Worm (Caenorhabditis elegans) whole organism, L4 larva: ENCODE measurements around the gene clec-208.

Source experiments
- F26F4.8 ChIP-seq: fragments of 200-800 bp; sonication (Bioruptor generic); conservative IDR thresholded peaks from 2 replicates; pipeline ENCODE4 v1.3.6; 2022; ENCODE audit warnings: missing genetic modification characterization, missing compliant biosample characterization
- F44E2.7 ChIP-seq: fragments of 200-800 bp; sonication (Bioruptor generic); IDR thresholded peaks from 2 replicates; pipeline ENCODE4 v2.1.2; 2022; ENCODE audit warnings: missing genetic modification characterization, missing compliant biosample characterization
- F49E8.2 ChIP-seq: sonication (generic microtip); optimal IDR thresholded peaks from 2 replicates; lab custom pipeline; 2016; ENCODE audit warnings: missing compliant biosample characterization, mild to moderate bottlenecking, missing genetic modification characterization, borderline replicate concordance
- T20F7.1 ChIP-seq: fragments of 200-800 bp; sonication (Bioruptor generic); optimal IDR thresholded peaks from 2 replicates; lab custom pipeline; 2018; ENCODE audit warnings: mild to moderate bottlenecking, missing genetic modification characterization, missing compliant biosample characterization
- T26A8.4 ChIP-seq: fragments of 200-800 bp; sonication (Bioruptor generic); IDR thresholded peaks from 2 replicates; pipeline ENCODE4 v1.3.6; 2022; ENCODE audit warnings: missing genetic modification characterization, missing compliant biosample characterization
- Y105C5A.15 ChIP-seq: fragments of 200-800 bp; sonication (Bioruptor generic); IDR thresholded peaks from 2 replicates; pipeline ENCODE4 v1.3.6; 2022; ENCODE audit warnings: missing genetic modification characterization, missing compliant biosample characterization
- Y75B8A.6 ChIP-seq: fragments of 200-800 bp; sonication (Bioruptor generic); IDR thresholded peaks from 2 replicates; pipeline ENCODE4 v1.3.6; 2022; ENCODE audit warnings: missing genetic modification reagents, missing genetic modification characterization, missing compliant biosample characterization
- aly-2 ChIP-seq: sonication (generic microtip); optimal IDR thresholded peaks from 2 replicates; lab custom pipeline; 2018; ENCODE audit warnings: missing biosample characterization, missing genetic modification characterization
- ama-1 ChIP-seq: fragments of 150-350 bp; optimal IDR thresholded peaks from 2 replicates; lab custom pipeline; 2014; ENCODE audit warnings: inconsistent platforms, mixed read lengths
- arid-1 ChIP-seq: fragments of 200-800 bp; sonication (Bioruptor generic); conservative IDR thresholded peaks from 2 replicates; pipeline ENCODE4 v1.3.6; 2022; ENCODE audit warnings: missing genetic modification reagents, missing genetic modification characterization, missing compliant biosample characterization
- attf-4 ChIP-seq: sonication (generic microtip); optimal IDR thresholded peaks from 3 replicates; lab custom pipeline; 2017; ENCODE audit warnings: missing biosample characterization, missing genetic modification characterization
- ceh-32 ChIP-seq: sonication (generic microtip); optimal IDR thresholded peaks from 2 replicates; lab custom pipeline; 2016; ENCODE audit warnings: mild to moderate bottlenecking, missing genetic modification characterization, missing compliant biosample characterization; ENCODE audit not compliant: poor library complexity
- ceh-62 ChIP-seq: sonication (generic microtip); optimal IDR thresholded peaks from 2 replicates; lab custom pipeline; 2017; ENCODE audit warnings: missing biosample characterization, missing genetic modification characterization
- cey-2 ChIP-seq: sonication (generic microtip); optimal IDR thresholded peaks from 3 replicates; lab custom pipeline; 2017; ENCODE audit warnings: missing genetic modification characterization, mild to moderate bottlenecking, missing compliant biosample characterization, antibody characterized with exemption, borderline replicate concordance; ENCODE audit not compliant: insufficient read depth
- ctbp-1 ChIP-seq: fragments of 200-800 bp; sonication (Bioruptor generic); IDR thresholded peaks from 2 replicates; pipeline ENCODE4 v1.3.6; 2022; ENCODE audit warnings: missing genetic modification reagents, missing genetic modification characterization, missing compliant biosample characterization
- daf-16 ChIP-seq, 3 experiments: sonication (generic microtip); optimal IDR thresholded peaks; 2 replicates each; lab custom pipeline; 2016 to 2017; ENCODE audit warnings: missing genetic modification characterization in 3 of 3, missing genetic modification reagents in 3 of 3, mild to moderate bottlenecking in 2 of 3, missing compliant biosample characterization in 2 of 3, missing biosample characterization in 1 of 3, moderate library complexity in 1 of 3
- daf-19 ChIP-seq: fragments of 200-800 bp; sonication (Bioruptor generic); conservative IDR thresholded peaks from 2 replicates; pipeline ENCODE4 v1.3.6; 2022; ENCODE audit warnings: missing genetic modification characterization, missing compliant biosample characterization
- dmd-8 ChIP-seq: fragments of 200-800 bp; sonication (Bioruptor generic); IDR thresholded peaks from 2 replicates; pipeline ENCODE4 v1.3.6; 2022; ENCODE audit warnings: missing genetic modification characterization, missing compliant biosample characterization
- fkh-10 ChIP-seq: fragments of 150-350 bp; optimal IDR thresholded peaks from 2 replicates; lab custom pipeline; 2014; ENCODE audit warnings: missing biosample characterization, missing genetic modification reagents, missing genetic modification characterization
- fos-1 ChIP-seq: fragments of 150-350 bp; optimal IDR thresholded peaks from 2 replicates; lab custom pipeline; 2014; ENCODE audit warnings: missing biosample characterization, missing genetic modification characterization
- hif-1 ChIP-seq, 2 experiments: sonication (generic microtip); optimal IDR thresholded peaks; 2 replicates each; lab custom pipeline; 2016 to 2017; ENCODE audit warnings: missing compliant biosample characterization in 2 of 2, missing genetic modification characterization in 2 of 2, missing genetic modification reagents in 2 of 2, missing genotype in 2 of 2, mild to moderate bottlenecking in 1 of 2
- hlh-11 ChIP-seq: fragments of 200-800 bp; sonication (Bioruptor generic); optimal IDR thresholded peaks from 2 replicates; lab custom pipeline; 2018; ENCODE audit warnings: mild to moderate bottlenecking, missing genetic modification characterization, missing compliant biosample characterization
- lim-7 ChIP-seq: fragments of 200-800 bp; sonication (Bioruptor generic); IDR thresholded peaks from 2 replicates; pipeline ENCODE4 v1.3.6; 2022; ENCODE audit warnings: missing genetic modification characterization, missing compliant biosample characterization
- lin-1 ChIP-seq: fragments of 200-800 bp; sonication (Bioruptor generic); IDR thresholded peaks from 2 replicates; pipeline ENCODE4 v1.3.6; 2022; ENCODE audit warnings: missing genetic modification reagents, missing genetic modification characterization, missing compliant biosample characterization
- lin-15B ChIP-seq: fragments of 150-350 bp; sonication (generic microtip); optimal IDR thresholded peaks from 3 replicates; lab custom pipeline; 2014; ENCODE audit warnings: missing biosample characterization, missing genetic modification characterization
- lin-29 ChIP-seq: fragments of 200-800 bp; sonication (Bioruptor generic); IDR thresholded peaks from 2 replicates; pipeline ENCODE4 v1.3.6; 2022; ENCODE audit warnings: missing genetic modification reagents, missing genetic modification characterization, missing compliant biosample characterization
- lin-38 ChIP-seq: fragments of 200-800 bp; sonication (Bioruptor generic); IDR thresholded peaks from 2 replicates; pipeline ENCODE4 v1.3.6; 2022; ENCODE audit warnings: missing genetic modification reagents, missing genetic modification characterization, missing compliant biosample characterization
- lir-3 ChIP-seq: sonication (generic microtip); optimal IDR thresholded peaks from 2 replicates; lab custom pipeline; 2016; ENCODE audit warnings: mild to moderate bottlenecking, missing genetic modification characterization, missing compliant biosample characterization
- lsy-2 ChIP-seq, 2 experiments: fragments of 150-350 bp in 1 of 2; sonication (generic microtip) in 1 of 2; optimal IDR thresholded peaks; 2 replicates each; lab custom pipeline; 2014 to 2017; ENCODE audit warnings: missing biosample characterization in 2 of 2, missing genetic modification characterization in 2 of 2
- madf-5 ChIP-seq, 2 experiments: fragments of 200-800 bp; sonication (Bioruptor generic); IDR thresholded peaks; 2 replicates each; pipeline ENCODE4 v1.3.6; 2022; ENCODE audit warnings: missing compliant biosample characterization in 2 of 2, missing genetic modification characterization in 2 of 2
- madf-9 ChIP-seq: fragments of 200-800 bp; sonication (Bioruptor generic); conservative IDR thresholded peaks from 2 replicates; pipeline ENCODE4 v1.3.6; 2022; ENCODE audit warnings: missing genetic modification reagents, missing genetic modification characterization, missing compliant biosample characterization
- mes-2 ChIP-seq: sonication (generic microtip); optimal IDR thresholded peaks from 2 replicates; lab custom pipeline; 2016; ENCODE audit warnings: missing genotype, mild to moderate bottlenecking, missing genetic modification characterization, missing compliant biosample characterization; ENCODE audit not compliant: poor library complexity, severe bottlenecking
- mxl-2 ChIP-seq: fragments of 200-800 bp; sonication (Bioruptor generic); conservative IDR thresholded peaks from 2 replicates; pipeline ENCODE4 v1.3.6; 2022; ENCODE audit warnings: missing genetic modification reagents, missing genetic modification characterization, missing compliant biosample characterization
- nhr-10 ChIP-seq: fragments of 150-350 bp; optimal IDR thresholded peaks from 2 replicates; lab custom pipeline; 2014; ENCODE audit warnings: missing biosample characterization, missing genetic modification characterization
- nhr-11 ChIP-seq: fragments of 150-350 bp; optimal IDR thresholded peaks from 2 replicates; lab custom pipeline; 2014; ENCODE audit warnings: missing biosample characterization, missing genetic modification characterization
- nhr-25 ChIP-seq: sonication (generic microtip); optimal IDR thresholded peaks from 2 replicates; lab custom pipeline; 2017; ENCODE audit warnings: missing genetic modification characterization, mild to moderate bottlenecking, missing compliant biosample characterization, antibody characterized with exemption, moderate library complexity, borderline replicate concordance; ENCODE audit not compliant: insufficient read depth
- nhr-28 ChIP-seq: fragments of 150-350 bp; optimal IDR thresholded peaks from 2 replicates; lab custom pipeline; 2014; ENCODE audit warnings: missing biosample characterization, missing genetic modification characterization
- pha-4 ChIP-seq, 2 experiments: fragments of 150-350 bp in 1 of 2; fragments of 200-800 bp in 1 of 2; sonication (Bioruptor generic) in 1 of 2; IDR thresholded peaks in 1 of 2; optimal IDR thresholded peaks in 1 of 2; 2 replicates each; pipeline versions ENCODE4 v1.3.6 to Lab custom; 2014 to 2022; ENCODE audit warnings: missing genetic modification characterization in 2 of 2, missing genetic modification reagents in 2 of 2, missing biosample characterization in 1 of 2, missing compliant biosample characterization in 1 of 2
- rbr-2 ChIP-seq: sonication (generic microtip); optimal IDR thresholded peaks from 2 replicates; lab custom pipeline; 2016; ENCODE audit warnings: missing genotype, missing genetic modification characterization, missing compliant biosample characterization
- sdz-12 ChIP-seq: fragments of 200-800 bp; sonication (Bioruptor generic); optimal IDR thresholded peaks from 2 replicates; lab custom pipeline; 2018; ENCODE audit warnings: mild to moderate bottlenecking, missing genetic modification characterization, missing compliant biosample characterization
- set-16 ChIP-seq: fragments of 200-800 bp; sonication (Bioruptor generic); IDR thresholded peaks from 2 replicates; pipeline ENCODE4 v1.3.6; 2022; ENCODE audit warnings: missing genetic modification reagents, missing genetic modification characterization, missing compliant biosample characterization
- skn-1 ChIP-seq: fragments of 150-350 bp; optimal IDR thresholded peaks from 2 replicates; lab custom pipeline; 2014; ENCODE audit warnings: missing biosample characterization, missing genetic modification characterization
- snpc-1.2 ChIP-seq: fragments of 200-800 bp; sonication (Bioruptor generic); IDR thresholded peaks from 2 replicates; pipeline ENCODE4 v1.3.6; 2022; ENCODE audit warnings: missing genetic modification reagents, missing genetic modification characterization, missing compliant biosample characterization
- spr-1 ChIP-seq: sonication (generic microtip); optimal IDR thresholded peaks from 2 replicates; lab custom pipeline; 2016; ENCODE audit warnings: mild to moderate bottlenecking, missing genetic modification characterization, missing compliant biosample characterization
- unc-39 ChIP-seq: sonication (generic microtip); optimal IDR thresholded peaks from 2 replicates; lab custom pipeline; 2017; ENCODE audit warnings: missing biosample characterization, missing genetic modification characterization
- vab-7 ChIP-seq: fragments of 200-800 bp; sonication (Bioruptor generic); IDR thresholded peaks from 2 replicates; pipeline ENCODE4 v1.3.6; 2022; ENCODE audit warnings: missing genetic modification reagents, missing genetic modification characterization, missing compliant biosample characterization
- zip-11 ChIP-seq: fragments of 200-800 bp; sonication (Bioruptor generic); IDR thresholded peaks from 2 replicates; pipeline ENCODE4 v1.3.6; 2022; ENCODE audit warnings: missing genetic modification characterization, missing compliant biosample characterization
- zip-2 ChIP-seq: fragments of 150-350 bp; optimal IDR thresholded peaks from 2 replicates; lab custom pipeline; 2014; ENCODE audit warnings: missing biosample characterization, missing genetic modification characterization
- ztf-11 ChIP-seq: fragments of 150-350 bp; optimal IDR thresholded peaks from 2 replicates; lab custom pipeline; 2014; ENCODE audit warnings: missing biosample characterization, missing genetic modification characterization

The clec-208 gene

ce11 chrV:2133512-2133911 lies 35.8 kb downstream of the clec-208 start (continued):
- TF ChIP-seq fkh-10 (peak; percentile 74), nhr-28 (peak; percentile 1), F44E2.7 (no peak), set-16 (GFP tag; lab: Robert Waterston, UW) (peak; percentile 64), daf-16 (GFP tag; optimal IDR thresholded peaks at IDR 0.05; lab: Kevin White, UChicago) (peak in 1 of 2 experiments; percentile 6), daf-16 (tag; optimal IDR thresholded peaks at IDR 0.05; lab: Kevin White, UChicago) (peak; percentile 24), ctbp-1 (GFP tag; lab: Robert Waterston, UW) (peak; percentile 74; the same call in 1 of the 2 replicates), ceh-62 (tag; lab: Kevin White, UChicago) (no peak), cey-2 (tag; lab: Kevin White, UChicago) (no peak), nhr-10 (tag; lab: Kevin White, UChicago) (no peak), lin-38 (peak; percentile 33), ama-1 (no peak), attf-4 (tag; lab: Kevin White, UChicago) (no peak), lin-1 (GFP tag; lab: Robert Waterston, UW) (no peak), T20F7.1 (GFP tag; lab: Kevin White, UChicago) (no peak), hif-1 (tag; optimal IDR thresholded peaks at IDR 0.05; lab: Kevin White, UChicago) (peak in 1 of 2 experiments; percentile 76), nhr-11 (tag; lab: Kevin White, UChicago) (peak; percentile 49), Y75B8A.6 (GFP tag; lab: Robert Waterston, UW) (no peak), arid-1 (GFP tag; lab: Robert Waterston, UW) (0 out of 2 replicates have a peak, but pooled peaks have one; percentile 37), rbr-2 (tag; lab: Kevin White, UChicago) (peak; percentile 81), ceh-32 (tag; lab: Kevin White, UChicago) (no peak), madf-9 (GFP tag; lab: Robert Waterston, UW) (no peak), mxl-2 (GFP tag; lab: Robert Waterston, UW) (peak; percentile 97)

- TF ChIP-seq lin-15B (tag; lab: Kevin White, UChicago) (no peak), fos-1 (tag; lab: Kevin White, UChicago) (no peak), lim-7 (0 out of 2 replicates have a peak, but pooled peaks have one; percentile 47), snpc-1.2 (GFP tag; lab: Robert Waterston, UW) (no peak), F44E2.7 (no peak), ztf-11 (no peak), dmd-8 (GFP tag; lab: Robert Waterston, UW) (no peak), zip-2 (no peak), unc-39 (tag; lab: Kevin White, UChicago) (no peak), spr-1 (tag; lab: Kevin White, UChicago) (no peak), lsy-2 (tag; optimal IDR thresholded peaks at IDR 0.05; lab: Kevin White, UChicago) (peak in 1 of 2 experiments; percentile 26), hlh-11 (tag; lab: Kevin White, UChicago) (no peak), nhr-11 (tag; lab: Kevin White, UChicago) (no peak), nhr-25 (tag; lab: Kevin White, UChicago) (no peak), F26F4.8 (no peak), mes-2 (tag; lab: Kevin White, UChicago) (no peak), vab-7 (GFP tag; lab: Robert Waterston, UW) (no peak), nhr-10 (tag; lab: Kevin White, UChicago) (no peak), T26A8.4 (GFP tag; lab: Robert Waterston, UW) (no peak), skn-1 (tag; lab: Kevin White, UChicago) (no peak), sdz-12 (GFP tag; lab: Kevin White, UChicago) (no peak), Y105C5A.15 (no peak), pha-4 (GFP tag; IDR thresholded peaks at IDR 0.05; lab: Robert Waterston, UW) (no peak), pha-4 (tag; optimal IDR thresholded peaks at IDR 0.05; lab: Kevin White, UChicago) (no peak), ceh-62 (tag; lab: Kevin White, UChicago) (no peak), daf-19 (GFP tag; lab: Robert Waterston, UW) (no peak), madf-5 (GFP tag; IDR thresholded peaks at IDR 0.05; lab: Robert Waterston, UW) (no peak), aly-2 (tag; lab: Kevin White, UChicago) (no peak), zip-11 (GFP tag; lab: Robert Waterston, UW) (no peak), lir-3 (no peak), lin-29 (GFP tag; lab: Robert Waterston, UW) (no peak), fkh-10 (no peak), F49E8.2 (tag; lab: Kevin White, UChicago) (no peak)
These were observed 36.6 kb downstream of the clec-208 start for ce11 chrV:2134340-2134739.
